Worm (Caenorhabditis elegans) whole organism, mixed stage, embryonic: ENCODE measurements around the gene gcy-9.

ENCODE experiments used
- bed-3 ChIP-seq: fragments of 200-800 bp; sonication (Bioruptor generic); optimal IDR thresholded peaks from 3 replicates; lab custom pipeline; 2018; ENCODE audit warnings: mild to moderate bottlenecking, missing genetic modification characterization, moderate library complexity, missing compliant biosample characterization
- elt-3 ChIP-seq: fragments of 150-350 bp; optimal IDR thresholded peaks from 2 replicates; lab custom pipeline; 2014; ENCODE audit warnings: missing biosample characterization, missing genetic modification characterization
- hlh-1 ChIP-seq: fragments of 150-350 bp; optimal IDR thresholded peaks from 2 replicates; lab custom pipeline; 2014; ENCODE audit warnings: missing biosample characterization, missing genetic modification reagents, missing genetic modification characterization
- lin-13 ChIP-seq: fragments of 150-350 bp; optimal IDR thresholded peaks from 2 replicates; lab custom pipeline; 2014; ENCODE audit warnings: missing biosample characterization, missing genetic modification characterization
- nhr-12 ChIP-seq: fragments of 150-350 bp; optimal IDR thresholded peaks from 2 replicates; lab custom pipeline; 2014; ENCODE audit warnings: missing biosample characterization, missing genetic modification characterization
- nhr-2 ChIP-seq: fragments of 150-350 bp; optimal IDR thresholded peaks from 2 replicates; lab custom pipeline; 2014; ENCODE audit warnings: missing biosample characterization, missing genetic modification characterization
- nhr-237 ChIP-seq: fragments of 150-350 bp; optimal IDR thresholded peaks from 2 replicates; lab custom pipeline; 2014; ENCODE audit warnings: missing biosample characterization, missing genetic modification characterization
- nhr-28 ChIP-seq: fragments of 150-350 bp; optimal IDR thresholded peaks from 2 replicates; lab custom pipeline; 2014; ENCODE audit warnings: missing biosample characterization, missing genetic modification characterization
- pha-4 ChIP-seq: fragments of 150-350 bp; optimal IDR thresholded peaks from 2 replicates; lab custom pipeline; 2018; ENCODE audit warnings: missing biosample characterization, missing genetic modification reagents, missing genetic modification characterization
- snpc-4 ChIP-seq: fragments of 150-350 bp; optimal IDR thresholded peaks from 2 replicates; lab custom pipeline; 2014; ENCODE audit warnings: missing biosample characterization, missing genetic modification characterization
- sptf-1 ChIP-seq: sonication (generic microtip); optimal IDR thresholded peaks from 2 replicates; lab custom pipeline; 2017; ENCODE audit warnings: mild to moderate bottlenecking, missing genetic modification characterization, moderate library complexity, missing compliant biosample characterization
- unc-120 ChIP-seq: sonication (generic microtip); optimal IDR thresholded peaks from 2 replicates; lab custom pipeline; 2017; ENCODE audit warnings: missing genetic modification characterization, missing compliant biosample characterization; ENCODE audit not compliant: poor library complexity, severe bottlenecking
- unc-62 ChIP-seq: fragments of 150-350 bp; optimal IDR thresholded peaks from 2 replicates; lab custom pipeline; 2014; ENCODE audit warnings: missing biosample characterization, missing genetic modification reagents, missing genetic modification characterization
- ztf-11 ChIP-seq: fragments of 150-350 bp; optimal IDR thresholded peaks from 2 replicates; lab custom pipeline; 2014; ENCODE audit warnings: missing biosample characterization, missing genetic modification characterization

DNA sequence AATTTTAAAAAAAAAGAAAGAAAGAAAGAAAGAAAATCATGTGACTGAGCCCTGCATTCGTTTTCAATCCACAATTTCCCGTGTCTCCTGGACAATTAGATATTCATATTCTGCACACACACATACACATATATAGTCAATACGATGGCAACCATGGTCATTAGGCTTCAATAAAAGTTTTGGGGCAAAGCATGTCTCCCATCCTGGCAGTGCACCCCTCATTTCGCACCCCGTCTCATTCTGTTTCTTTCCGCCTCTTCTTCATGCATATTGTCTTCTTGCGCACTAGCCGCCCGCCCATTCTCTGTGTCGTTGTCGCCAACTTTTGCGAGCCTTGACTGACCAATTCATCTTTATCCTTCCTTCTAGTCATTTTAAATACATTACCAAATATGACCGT, 30.0 kb upstream of the gcy-9 start:
- TF ChIP-seq snpc-4 (tag; lab: Kevin White, UChicago) (no peak), unc-62 (GFP tag; lab: Kevin White, UChicago) (no peak), ztf-11 (tag; lab: Kevin White, UChicago) (no peak), lin-13 (tag; lab: Kevin White, UChicago) (no peak), elt-3 (no peak), nhr-12 (tag; lab: Kevin White, UChicago) (no peak), sptf-1 (tag; lab: Kevin White, UChicago) (peak; percentile 37), nhr-28 (tag; lab: Kevin White, UChicago) (no peak), bed-3 (GFP tag; lab: Kevin White, UChicago) (no peak), unc-120 (no peak), nhr-237 (tag; lab: Kevin White, UChicago) (no peak), hlh-1 (tag; lab: Kevin White, UChicago) (no peak), nhr-2 (tag; lab: Kevin White, UChicago) (no peak), pha-4 (tag; lab: Kevin White, UChicago) (no peak)
